Worm (Caenorhabditis elegans) whole organism, L4/young adult: ENCODE measurements around the gene paqr-3.

Experiments
- W03F9.2 ChIP-seq: fragments of 150-350 bp; optimal IDR thresholded peaks from 2 replicates; lab custom pipeline; 2014; ENCODE audit warnings: missing biosample characterization, missing genetic modification characterization
- dao-5 ChIP-seq: sonication (generic microtip); optimal IDR thresholded peaks from 2 replicates; lab custom pipeline; 2016; ENCODE audit warnings: missing genotype, missing genetic modification characterization, moderate library complexity, missing compliant biosample characterization
- him-1 ChIP-seq: sonication (generic microtip); optimal IDR thresholded peaks from 2 replicates; lab custom pipeline; 2016; ENCODE audit warnings: missing genotype, missing genetic modification reagents, missing genetic modification characterization, missing compliant biosample characterization

DNA sequence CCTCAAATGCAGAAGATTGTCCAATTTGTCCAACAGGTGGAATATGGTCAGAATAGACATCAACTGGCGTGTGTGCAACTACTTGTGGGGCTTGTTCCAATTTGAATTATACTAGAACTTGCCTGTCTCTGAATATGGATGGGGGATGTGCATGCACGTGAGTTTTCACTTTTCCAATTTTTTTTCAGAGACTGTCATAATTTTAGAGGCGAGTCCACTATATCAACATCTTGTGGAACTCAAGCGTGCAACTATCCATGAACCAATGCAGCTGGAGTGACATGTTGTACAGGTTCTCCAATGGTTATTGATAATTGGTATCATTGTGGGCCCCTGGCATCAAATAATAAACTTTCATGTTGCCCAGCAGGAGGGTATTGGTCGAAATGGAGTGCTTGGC is 45.7 kb downstream of the paqr-3 start, which contains the start of gene Y67A10A.2:
- TF ChIP-seq him-1 (tag; lab: Kevin White, UChicago) (no peak), W03F9.2 (tag; lab: Kevin White, UChicago) (no peak), dao-5 (no peak)
